Worm (Caenorhabditis elegans): ENCODE data around the gene rhgf-2.
A peak's percentile ranks its signal among the peaks of the same experiment; 100 is the strongest.

rhgf-2 gene

ce11 chrII:4090790-4091189 is 9.8 kb upstream of the rhgf-2 start:
- TF ChIP-seq cog-1 (tag; optimal IDR thresholded peaks at IDR 0.05) (no peak), ref-1 (GFP tag; conservative IDR thresholded peaks at IDR 0.05) (no peak), ztf-23 (GFP tag; IDR thresholded peaks at IDR 0.05) (no peak), ztf-29 (GFP tag; IDR thresholded peaks at IDR 0.05) (no peak), tab-1 (GFP tag; IDR thresholded peaks at IDR 0.05) (no peak), flt-1 (GFP tag; IDR thresholded peaks at IDR 0.05) (no peak), klf-2 (GFP tag; conservative IDR thresholded peaks at IDR 0.05) (no peak), med-1 (GFP tag; optimal IDR thresholded peaks at IDR 0.05; ENCODE audit: insufficient read depth) (no peak), T22C8.4 (GFP tag; IDR thresholded peaks at IDR 0.05) (no peak)

ce11 chrII:4091828-4092227 is 8.8 kb upstream of the rhgf-2 start, which contains the start of gene R11F4.1:
Gene R11F4.1, plus strand, starts transcription at chrII:4091930.
- TF ChIP-seq cog-1 (tag; optimal IDR thresholded peaks at IDR 0.05) (no peak), ref-1 (GFP tag; conservative IDR thresholded peaks at IDR 0.05) (no peak), T22C8.4 (GFP tag; IDR thresholded peaks at IDR 0.05) (no peak), ztf-23 (GFP tag; IDR thresholded peaks at IDR 0.05) (no peak), klf-2 (GFP tag; conservative IDR thresholded peaks at IDR 0.05) (no peak), tab-1 (GFP tag; IDR thresholded peaks at IDR 0.05) (no peak), ztf-29 (GFP tag; IDR thresholded peaks at IDR 0.05) (no peak), flt-1 (GFP tag; IDR thresholded peaks at IDR 0.05) (no peak), med-1 (GFP tag; optimal IDR thresholded peaks at IDR 0.05; ENCODE audit: insufficient read depth) (no peak)

ce11 chrII:4092502-4092901 is 8.1 kb upstream of the rhgf-2 start:
- no peak for TF ChIP-seq ref-1 (GFP tag; conservative IDR thresholded peaks at IDR 0.05)
- TF ChIP-seq ztf-29 (GFP tag; IDR thresholded peaks at IDR 0.05): no peak
- TF ChIP-seq ztf-23 (GFP tag; IDR thresholded peaks at IDR 0.05): no peak
- TF ChIP-seq flt-1 (GFP tag; IDR thresholded peaks at IDR 0.05): 0 out of 2 replicates have a peak, but pooled peaks have one; percentile 40
- no peak for TF ChIP-seq med-1 (GFP tag; optimal IDR thresholded peaks at IDR 0.05; ENCODE audit: insufficient read depth)

- TF ChIP-seq klf-2 (GFP tag; conservative IDR thresholded peaks at IDR 0.05): no peak
- TF ChIP-seq flt-1 (GFP tag; IDR thresholded peaks at IDR 0.05): peak; percentile 20; the same call in 1 of the 2 replicates
- TF ChIP-seq cog-1 (tag; optimal IDR thresholded peaks at IDR 0.05): no peak
These were observed 6.3 kb upstream of the rhgf-2 start for ce11 chrII:4094030-4094846.

ce11 chrII:4098759-4099158 is 1.8 kb upstream of the rhgf-2 start:
- TF ChIP-seq cog-1 (tag; optimal IDR thresholded peaks at IDR 0.05) (no peak), T22C8.4 (GFP tag; IDR thresholded peaks at IDR 0.05) (no peak), flt-1 (GFP tag; IDR thresholded peaks at IDR 0.05) (no peak), klf-2 (GFP tag; conservative IDR thresholded peaks at IDR 0.05) (no peak), ztf-23 (GFP tag; IDR thresholded peaks at IDR 0.05) (no peak), ref-1 (GFP tag; conservative IDR thresholded peaks at IDR 0.05) (no peak), ztf-29 (GFP tag; IDR thresholded peaks at IDR 0.05) (no peak), tab-1 (GFP tag; IDR thresholded peaks at IDR 0.05) (no peak), med-1 (GFP tag; optimal IDR thresholded peaks at IDR 0.05; ENCODE audit: insufficient read depth) (no peak)

- TF ChIP-seq tab-1 (GFP tag; IDR thresholded peaks at IDR 0.05) (no peak), T22C8.4 (GFP tag; IDR thresholded peaks at IDR 0.05) (no peak), ref-1 (GFP tag; conservative IDR thresholded peaks at IDR 0.05) (no peak), ztf-29 (GFP tag; IDR thresholded peaks at IDR 0.05) (no peak), cog-1 (tag; optimal IDR thresholded peaks at IDR 0.05) (no peak), ztf-23 (GFP tag; IDR thresholded peaks at IDR 0.05) (no peak), med-1 (GFP tag; optimal IDR thresholded peaks at IDR 0.05; ENCODE audit: insufficient read depth) (no peak), klf-2 (GFP tag; conservative IDR thresholded peaks at IDR 0.05) (no peak), flt-1 (GFP tag; IDR thresholded peaks at IDR 0.05) (no peak)
These were observed 2.1 kb downstream of the rhgf-2 start for ce11 chrII:4102723-4103122.

ce11 chrII:4107196-4107595 is 6.6 kb downstream of the rhgf-2 start:
- TF ChIP-seq ztf-23 (GFP tag; IDR thresholded peaks at IDR 0.05) (no peak), klf-2 (GFP tag; conservative IDR thresholded peaks at IDR 0.05) (0 out of 2 replicates have a peak, but pooled peaks have one; percentile 36)

ce11 chrII:4118508-4118907 is 17.9 kb downstream of the rhgf-2 start:
- TF ChIP-seq ztf-23 (GFP tag; IDR thresholded peaks at IDR 0.05) (no peak), T22C8.4 (GFP tag; IDR thresholded peaks at IDR 0.05) (no peak), flt-1 (GFP tag; IDR thresholded peaks at IDR 0.05) (no peak), ztf-29 (GFP tag; IDR thresholded peaks at IDR 0.05) (no peak), cog-1 (tag; optimal IDR thresholded peaks at IDR 0.05) (no peak), tab-1 (GFP tag; IDR thresholded peaks at IDR 0.05) (no peak), klf-2 (GFP tag; conservative IDR thresholded peaks at IDR 0.05) (no peak), med-1 (GFP tag; optimal IDR thresholded peaks at IDR 0.05; ENCODE audit: insufficient read depth) (no peak), ref-1 (GFP tag; conservative IDR thresholded peaks at IDR 0.05) (no peak)

ce11 chrII:4122899-4123298 is 22.3 kb downstream of the rhgf-2 start:
- TF ChIP-seq ztf-29 (GFP tag; IDR thresholded peaks at IDR 0.05): no peak
- TF ChIP-seq ztf-23 (GFP tag; IDR thresholded peaks at IDR 0.05): no peak
- TF ChIP-seq klf-2 (GFP tag; conservative IDR thresholded peaks at IDR 0.05): no peak
- TF ChIP-seq T22C8.4 (GFP tag; IDR thresholded peaks at IDR 0.05): no peak
- TF ChIP-seq med-1 (GFP tag; optimal IDR thresholded peaks at IDR 0.05; ENCODE audit: insufficient read depth): no peak
- no peak for TF ChIP-seq tab-1 (GFP tag; IDR thresholded peaks at IDR 0.05)
- no peak for TF ChIP-seq cog-1 (tag; optimal IDR thresholded peaks at IDR 0.05)
- no peak for TF ChIP-seq flt-1 (GFP tag; IDR thresholded peaks at IDR 0.05)
- TF ChIP-seq ref-1 (GFP tag; conservative IDR thresholded peaks at IDR 0.05): no peak

- TF ChIP-seq cog-1 (tag; optimal IDR thresholded peaks at IDR 0.05) (no peak), ref-1 (GFP tag; conservative IDR thresholded peaks at IDR 0.05) (no peak), T22C8.4 (GFP tag; IDR thresholded peaks at IDR 0.05) (no peak), klf-2 (GFP tag; conservative IDR thresholded peaks at IDR 0.05) (no peak), tab-1 (GFP tag; IDR thresholded peaks at IDR 0.05) (no peak), ztf-23 (GFP tag; IDR thresholded peaks at IDR 0.05) (no peak), flt-1 (GFP tag; IDR thresholded peaks at IDR 0.05) (no peak), med-1 (GFP tag; optimal IDR thresholded peaks at IDR 0.05; ENCODE audit: insufficient read depth) (no peak), ztf-29 (GFP tag; IDR thresholded peaks at IDR 0.05) (no peak)
These were observed 24.7 kb downstream of the rhgf-2 start for ce11 chrII:4125239-4125638.
